Worm (Caenorhabditis elegans) whole organism, L2 larva: ENCODE measurements around the gene C17C3.6.

Experiments
- ceh-82 ChIP-seq: fragments of 150-350 bp; optimal IDR thresholded peaks from 2 replicates; lab custom pipeline; 2014; ENCODE audit warnings: missing biosample characterization, missing genetic modification characterization
- nhr-11 ChIP-seq: fragments of 150-350 bp; optimal IDR thresholded peaks from 2 replicates; lab custom pipeline; 2014; ENCODE audit warnings: missing biosample characterization, missing genetic modification characterization
- unc-55 ChIP-seq: fragments of 150-350 bp; sonication (generic microtip); optimal IDR thresholded peaks from 3 replicates; lab custom pipeline; 2014; ENCODE audit warnings: missing biosample characterization, missing genetic modification reagents, missing genetic modification characterization

- TF ChIP-seq ceh-82 (tag; lab: Kevin White, UChicago) = no peak
- no peak for TF ChIP-seq unc-55 (GFP tag; lab: Kevin White, UChicago)
- TF ChIP-seq nhr-11 (tag; lab: Kevin White, UChicago) = no peak
Observed at ce11 chrII:5556431-5556830, 6.6 kb downstream of the C17C3.6 start, which contains the start of gene ins-11.
